Worm (Caenorhabditis elegans): ENCODE data around the gene F49H6.8.
"Not testable (repeated sequence)": the region's sequence is repeated elsewhere in the genome, so short reads cannot be mapped to it uniquely, and the experiment has no call there.

- not testable (repeated sequence) for TF ChIP-seq hmg-1.1 (GFP tag; IDR thresholded peaks at IDR 0.05); zag-1 (tag; optimal IDR thresholded peaks at IDR 0.05); spr-3 (GFP tag; optimal IDR thresholded peaks at IDR 0.05); nhr-28 (tag; optimal IDR thresholded peaks at IDR 0.05); daf-8 (GFP tag; IDR thresholded peaks at IDR 0.05); mxl-2 (GFP tag; conservative IDR thresholded peaks at IDR 0.05); nhr-237 (tag; optimal IDR thresholded peaks at IDR 0.05); ztf-11 (tag; optimal IDR thresholded peaks at IDR 0.05); daf-19 (GFP tag; conservative IDR thresholded peaks at IDR 0.05); snpc-4 (tag; optimal IDR thresholded peaks at IDR 0.05); tag-97 (GFP tag; IDR thresholded peaks at IDR 0.05); ama-1 (optimal IDR thresholded peaks at IDR 0.05)
These were observed 363 bp downstream of the F49H6.8 start for ce11 chrV:17022100-17022499.

Data from whole organism, L4 larva.